Worm (Caenorhabditis elegans): ENCODE results near the gene srh-34.

DNA sequence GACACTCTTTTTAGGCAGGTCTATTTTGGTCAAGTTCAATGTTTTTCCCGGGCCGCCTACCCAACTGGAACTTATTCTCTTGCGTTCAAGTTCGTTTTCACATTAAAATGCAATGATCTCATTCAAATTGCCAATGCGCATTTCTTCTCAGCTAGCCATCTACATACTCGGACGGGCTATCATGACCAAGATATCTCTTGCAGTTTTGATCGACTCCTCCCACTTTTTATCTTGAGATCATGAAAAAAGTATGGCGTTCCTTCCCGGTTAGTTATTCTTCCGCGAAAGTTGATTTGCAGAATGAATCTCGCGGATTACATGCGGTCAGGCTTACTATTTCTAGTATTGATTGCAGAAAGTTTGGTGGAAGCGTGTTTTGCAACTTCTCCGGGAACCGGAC, 12.6 kb downstream of the srh-34 start, which contains the start of gene B0554.2:
- TF ChIP-seq pqm-1 (tag; optimal IDR thresholded peaks at IDR 0.05) = no peak
- TF ChIP-seq unc-86 (tag; optimal IDR thresholded peaks at IDR 0.05) = no peak
- no peak for TF ChIP-seq C38D4.7 (GFP tag; optimal IDR thresholded peaks at IDR 0.05)

All from whole organism, late embryonic.